Worm (Caenorhabditis elegans) whole organism, mixed stage, embryonic: ENCODE measurements around the gene Y110A2AL.3.

Experiments
- M03D4.4 ChIP-seq: sonication (generic microtip); optimal IDR thresholded peaks from 2 replicates; lab custom pipeline; 2017; ENCODE audit warnings: mild to moderate bottlenecking, missing genetic modification characterization, missing compliant biosample characterization
- bed-3 ChIP-seq: fragments of 200-800 bp; sonication (Bioruptor generic); optimal IDR thresholded peaks from 3 replicates; lab custom pipeline; 2018; ENCODE audit warnings: mild to moderate bottlenecking, missing genetic modification characterization, moderate library complexity, missing compliant biosample characterization
- blmp-1 ChIP-seq: fragments of 150-350 bp; optimal IDR thresholded peaks from 2 replicates; lab custom pipeline; 2014; ENCODE audit warnings: missing biosample characterization, missing genetic modification characterization
- ceh-43 ChIP-seq: fragments of 200-800 bp; sonication (Bioruptor generic); optimal IDR thresholded peaks from 2 replicates; lab custom pipeline; 2018; ENCODE audit warnings: mild to moderate bottlenecking, missing genetic modification characterization, moderate library complexity, missing compliant biosample characterization
- ceh-83 ChIP-seq: fragments of 200-800 bp; sonication (Bioruptor generic); optimal IDR thresholded peaks from 2 replicates; lab custom pipeline; 2018; ENCODE audit warnings: mild to moderate bottlenecking, missing genetic modification characterization, missing compliant biosample characterization
- ces-1 ChIP-seq: fragments of 150-350 bp; optimal IDR thresholded peaks from 2 replicates; lab custom pipeline; 2014; ENCODE audit warnings: missing biosample characterization, missing genetic modification reagents, missing genetic modification characterization
- cnd-1 ChIP-seq: fragments of 200-800 bp; sonication (Bioruptor generic); optimal IDR thresholded peaks from 2 replicates; lab custom pipeline; 2018; ENCODE audit warnings: mild to moderate bottlenecking, missing genetic modification characterization, missing compliant biosample characterization
- drap-1 ChIP-seq: fragments of 200-800 bp; sonication (Bioruptor generic); optimal IDR thresholded peaks from 3 replicates; lab custom pipeline; 2018; ENCODE audit warnings: mild to moderate bottlenecking, missing genetic modification characterization, missing compliant biosample characterization
- elt-1 ChIP-seq: sonication (generic microtip); optimal IDR thresholded peaks from 2 replicates; lab custom pipeline; 2017; ENCODE audit warnings: missing genetic modification characterization, mild to moderate bottlenecking, missing compliant biosample characterization, antibody characterized with exemption, moderate library complexity, borderline replicate concordance; ENCODE audit not compliant: insufficient read depth
- elt-3 ChIP-seq: fragments of 150-350 bp; optimal IDR thresholded peaks from 2 replicates; lab custom pipeline; 2014; ENCODE audit warnings: missing biosample characterization, missing genetic modification characterization
- flh-1 ChIP-seq: fragments of 200-800 bp; sonication (Bioruptor generic); optimal IDR thresholded peaks from 2 replicates; lab custom pipeline; 2018; ENCODE audit warnings: mild to moderate bottlenecking, missing genetic modification characterization, moderate library complexity, missing compliant biosample characterization
- ham-2 ChIP-seq: fragments of 200-800 bp; sonication (Bioruptor generic); optimal IDR thresholded peaks from 2 replicates; lab custom pipeline; 2018; ENCODE audit warnings: mild to moderate bottlenecking, missing genetic modification characterization, missing compliant biosample characterization
- hlh-1 ChIP-seq: fragments of 150-350 bp; optimal IDR thresholded peaks from 2 replicates; lab custom pipeline; 2014; ENCODE audit warnings: missing biosample characterization, missing genetic modification reagents, missing genetic modification characterization
- lin-13 ChIP-seq: fragments of 150-350 bp; optimal IDR thresholded peaks from 2 replicates; lab custom pipeline; 2014; ENCODE audit warnings: missing biosample characterization, missing genetic modification characterization
- lin-32 ChIP-seq: fragments of 200-800 bp; sonication (Bioruptor generic); optimal IDR thresholded peaks from 2 replicates; lab custom pipeline; 2018; ENCODE audit warnings: mild to moderate bottlenecking, missing genetic modification characterization, missing compliant biosample characterization
- lsy-2 ChIP-seq: fragments of 150-350 bp; optimal IDR thresholded peaks from 2 replicates; lab custom pipeline; 2014; ENCODE audit warnings: missing biosample characterization, missing genetic modification characterization
- mab-5 ChIP-seq: fragments of 150-350 bp; optimal IDR thresholded peaks from 2 replicates; lab custom pipeline; 2014; ENCODE audit warnings: missing biosample characterization, missing genetic modification characterization
- mls-2 ChIP-seq: sonication (generic microtip); optimal IDR thresholded peaks from 2 replicates; lab custom pipeline; 2016; ENCODE audit warnings: mild to moderate bottlenecking, missing genetic modification characterization, moderate library complexity, missing compliant biosample characterization
- nhr-12 ChIP-seq: fragments of 150-350 bp; optimal IDR thresholded peaks from 2 replicates; lab custom pipeline; 2014; ENCODE audit warnings: missing biosample characterization, missing genetic modification characterization
- nhr-237 ChIP-seq: fragments of 150-350 bp; optimal IDR thresholded peaks from 2 replicates; lab custom pipeline; 2014; ENCODE audit warnings: missing biosample characterization, missing genetic modification characterization
- nhr-28 ChIP-seq: fragments of 150-350 bp; optimal IDR thresholded peaks from 2 replicates; lab custom pipeline; 2014; ENCODE audit warnings: missing biosample characterization, missing genetic modification characterization
- nhr-76 ChIP-seq: sonication (generic microtip); optimal IDR thresholded peaks from 2 replicates; lab custom pipeline; 2017; ENCODE audit warnings: missing biosample characterization, missing genetic modification characterization
- pha-4 ChIP-seq: fragments of 150-350 bp; optimal IDR thresholded peaks from 2 replicates; lab custom pipeline; 2018; ENCODE audit warnings: missing biosample characterization, missing genetic modification reagents, missing genetic modification characterization
- sem-2 ChIP-seq: fragments of 200-800 bp; sonication (Bioruptor generic); optimal IDR thresholded peaks from 2 replicates; lab custom pipeline; 2018; ENCODE audit warnings: mild to moderate bottlenecking, missing genetic modification characterization, missing compliant biosample characterization
- snpc-4 ChIP-seq: fragments of 150-350 bp; optimal IDR thresholded peaks from 2 replicates; lab custom pipeline; 2014; ENCODE audit warnings: missing biosample characterization, missing genetic modification characterization
- sptf-1 ChIP-seq: sonication (generic microtip); optimal IDR thresholded peaks from 2 replicates; lab custom pipeline; 2017; ENCODE audit warnings: mild to moderate bottlenecking, missing genetic modification characterization, moderate library complexity, missing compliant biosample characterization
- tbx-8 ChIP-seq: fragments of 200-800 bp; sonication (Bioruptor generic); optimal IDR thresholded peaks from 2 replicates; lab custom pipeline; 2018; ENCODE audit warnings: mild to moderate bottlenecking, missing genetic modification characterization, moderate library complexity, missing compliant biosample characterization
- unc-120 ChIP-seq: sonication (generic microtip); optimal IDR thresholded peaks from 2 replicates; lab custom pipeline; 2017; ENCODE audit warnings: missing genetic modification characterization, missing compliant biosample characterization; ENCODE audit not compliant: poor library complexity, severe bottlenecking
- unc-39 ChIP-seq: fragments of 150-350 bp; optimal IDR thresholded peaks from 2 replicates; lab custom pipeline; 2014; ENCODE audit warnings: missing biosample characterization, missing genetic modification characterization
- unc-62 ChIP-seq: fragments of 150-350 bp; optimal IDR thresholded peaks from 2 replicates; lab custom pipeline; 2014; ENCODE audit warnings: missing biosample characterization, missing genetic modification reagents, missing genetic modification characterization
- zip-8 ChIP-seq: fragments of 150-350 bp; optimal IDR thresholded peaks from 2 replicates; lab custom pipeline; 2014; ENCODE audit warnings: missing biosample characterization, missing genetic modification characterization
- ztf-11 ChIP-seq: fragments of 150-350 bp; optimal IDR thresholded peaks from 2 replicates; lab custom pipeline; 2014; ENCODE audit warnings: missing biosample characterization, missing genetic modification characterization

Y110A2AL.3 gene

DNA sequence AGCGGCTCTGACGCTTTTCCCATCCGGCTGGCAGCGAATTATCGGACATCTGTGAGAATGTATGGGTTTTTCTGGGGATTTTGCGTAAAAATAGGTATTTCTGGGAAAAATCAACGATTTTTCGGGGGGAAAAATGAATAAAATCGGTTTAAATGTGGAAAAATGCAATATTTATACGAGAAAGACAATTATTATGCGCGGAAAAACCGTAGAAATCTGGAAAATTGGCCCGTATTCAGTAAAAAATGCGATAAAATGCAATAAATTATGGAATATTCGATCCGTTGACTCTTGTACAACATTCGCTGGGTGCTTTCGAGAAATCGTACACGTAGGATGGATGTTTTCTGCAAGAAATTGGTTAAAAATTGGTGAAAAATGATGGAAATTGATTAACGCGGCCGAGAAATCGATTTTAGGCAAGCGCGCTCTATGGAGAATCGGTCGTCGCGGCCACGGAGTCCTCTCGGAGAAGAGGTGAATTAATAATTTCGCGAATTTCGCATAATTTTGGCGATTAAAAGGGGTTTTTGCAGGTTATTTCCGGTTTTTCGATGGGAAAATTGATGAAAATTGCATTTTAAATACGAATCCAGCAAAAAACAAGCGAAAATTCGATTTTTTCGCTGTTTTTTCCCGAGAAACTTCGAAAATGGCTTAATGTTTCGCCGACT, 22.2 kb downstream of the Y110A2AL.3 start, which contains the start of gene pinn-1 (continued):
- TF ChIP-seq ceh-83 (GFP tag; lab: Kevin White, UChicago) = no peak
- TF ChIP-seq pha-4 (tag; lab: Kevin White, UChicago) = peak; percentile 80
- no peak for TF ChIP-seq zip-8 (tag; lab: Kevin White, UChicago)
- peak; percentile 76 for TF ChIP-seq sptf-1
- TF ChIP-seq elt-3 (tag; lab: Kevin White, UChicago) = peak; percentile 27
- TF ChIP-seq nhr-76 (tag; lab: Kevin White, UChicago) = no peak
- no peak for TF ChIP-seq ztf-11 (tag; lab: Kevin White, UChicago)
- TF ChIP-seq drap-1 = peak; percentile 10

DNA sequence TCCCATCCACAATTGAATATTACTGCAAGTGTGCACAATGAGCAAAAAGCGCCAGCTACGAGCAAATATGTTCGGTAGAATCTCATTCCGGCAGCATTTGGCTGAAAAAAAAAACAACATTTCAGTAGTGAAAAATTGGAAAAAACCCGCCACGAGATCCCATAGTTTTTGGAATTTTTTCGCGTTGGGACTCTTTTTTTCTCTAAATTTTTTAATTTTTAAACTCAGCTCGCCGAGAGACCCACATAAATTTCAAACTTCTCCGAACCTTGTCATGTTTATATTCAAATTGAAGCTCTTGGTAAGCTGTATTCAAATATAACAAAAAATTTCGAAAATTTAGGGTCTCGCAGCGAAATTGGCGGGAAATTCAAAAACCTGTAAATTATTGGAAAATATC, 27.4 kb downstream of the Y110A2AL.3 start, which contains the start of gene sqv-2:
Gene sqv-2, minus strand, starts transcription at position 101 of the 400 bp plus-strand sequence.
- no peak for TF ChIP-seq ceh-43 (GFP tag; lab: Kevin White, UChicago)
- TF ChIP-seq tbx-8 (GFP tag; lab: Kevin White, UChicago) = no peak
- no peak for TF ChIP-seq sem-2 (GFP tag; lab: Kevin White, UChicago)
- no peak for TF ChIP-seq pha-4 (tag; lab: Kevin White, UChicago)
- TF ChIP-seq mls-2 = no peak
- TF ChIP-seq ham-2 = no peak
- TF ChIP-seq hlh-1 = no peak
- TF ChIP-seq ces-1 (GFP tag; lab: Kevin White, UChicago) = no peak
- TF ChIP-seq unc-120 (tag; lab: Kevin White, UChicago) = no peak
- TF ChIP-seq nhr-12 (tag; lab: Kevin White, UChicago) = no peak
- TF ChIP-seq blmp-1 (tag; lab: Kevin White, UChicago) = no peak
- no peak for TF ChIP-seq snpc-4 (tag; lab: Kevin White, UChicago)
- no peak for TF ChIP-seq zip-8 (tag; lab: Kevin White, UChicago)
- no peak for TF ChIP-seq nhr-237 (tag; lab: Kevin White, UChicago)
- no peak for TF ChIP-seq bed-3 (GFP tag; lab: Kevin White, UChicago)
- TF ChIP-seq drap-1 = no peak
- TF ChIP-seq unc-62 = no peak
- TF ChIP-seq cnd-1 = no peak
- TF ChIP-seq, all 35 proteins: peak for 0

DNA sequence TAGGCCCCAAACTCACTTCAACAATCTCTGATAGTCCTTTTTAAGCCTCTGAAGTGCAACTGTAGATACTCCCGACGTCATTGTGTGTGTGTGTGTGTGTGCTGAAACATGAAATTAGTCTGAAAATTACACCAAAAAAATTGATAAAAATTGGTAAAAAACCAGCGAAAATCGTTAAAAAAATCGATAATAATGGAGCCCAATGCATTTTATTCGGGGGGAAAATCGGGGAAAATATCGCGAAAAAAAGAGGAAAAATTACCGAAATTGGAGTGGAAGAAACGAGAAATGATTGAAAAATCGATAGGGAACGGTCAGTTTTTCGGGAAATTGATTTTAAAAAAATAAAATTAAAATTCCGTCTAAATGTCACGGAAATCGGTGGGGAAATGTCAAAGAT, 33.4 kb downstream of the Y110A2AL.3 start, which contains the start of gene ubc-26:
Gene ubc-26, minus strand, starts transcription at position 101 of the 400 bp plus-strand sequence.
- TF ChIP-seq ham-2 (no peak), mls-2 (no peak), nhr-237 (tag; lab: Kevin White, UChicago) (no peak)

DNA sequence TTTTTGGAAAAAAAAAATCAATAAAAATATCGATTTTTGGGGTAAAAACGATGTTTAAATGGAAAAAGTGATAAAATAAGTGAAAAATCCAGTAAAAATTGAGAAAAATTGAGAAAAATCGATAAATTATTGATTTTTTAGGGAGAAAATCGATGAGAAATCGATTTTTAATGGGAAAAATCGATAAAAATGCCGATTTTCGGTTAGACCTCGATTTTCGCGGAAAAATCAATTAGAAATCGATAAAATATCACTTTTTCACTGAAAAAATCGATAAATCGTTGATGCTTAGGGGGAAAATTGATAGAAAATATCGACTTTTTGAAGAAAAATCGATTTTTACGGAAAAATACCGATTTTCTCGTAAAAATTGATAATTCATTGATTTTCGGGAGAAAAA, 34.3 kb downstream of the Y110A2AL.3 start:
- TF ChIP-seq elt-3 (tag; lab: Kevin White, UChicago) (no peak), lin-32 (no peak), blmp-1 (tag; lab: Kevin White, UChicago) (no peak), mab-5 (tag; lab: Kevin White, UChicago) (no peak), nhr-28 (tag; lab: Kevin White, UChicago) (no peak), cnd-1 (no peak), unc-39 (tag; lab: Kevin White, UChicago) (no peak), mls-2 (no peak), lin-13 (tag; lab: Kevin White, UChicago) (no peak), bed-3 (GFP tag; lab: Kevin White, UChicago) (no peak), sptf-1 (no peak), ztf-11 (tag; lab: Kevin White, UChicago) (no peak), tbx-8 (GFP tag; lab: Kevin White, UChicago) (no peak), hlh-1 (no peak), ceh-83 (GFP tag; lab: Kevin White, UChicago) (no peak), nhr-237 (tag; lab: Kevin White, UChicago) (no peak), elt-1 (no peak), pha-4 (tag; lab: Kevin White, UChicago) (no peak), unc-62 (no peak)

DNA sequence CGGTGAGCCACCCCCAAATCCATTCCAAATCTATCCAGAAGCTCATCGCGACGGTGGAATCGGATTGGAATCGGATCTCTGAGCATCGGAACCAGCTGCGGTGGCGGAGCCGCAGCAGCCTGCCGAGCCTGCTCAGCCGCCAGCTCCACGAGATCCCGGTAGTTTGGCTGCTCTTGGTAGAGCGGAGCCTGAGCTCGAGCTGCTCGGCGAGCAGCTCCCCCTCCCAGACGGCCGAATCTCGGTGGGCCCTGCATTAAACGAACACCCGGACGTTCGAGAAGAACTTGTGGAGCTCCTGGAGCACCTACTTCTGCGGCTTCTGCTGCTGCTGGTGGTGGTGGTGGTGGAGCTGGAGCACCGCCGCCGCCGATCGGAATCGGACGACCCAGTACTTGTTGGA, 36.9 kb downstream of the Y110A2AL.3 start:
- TF ChIP-seq cnd-1 (no peak), unc-62 (no peak), lsy-2 (no peak), nhr-76 (tag; lab: Kevin White, UChicago) (no peak), M03D4.4 (no peak), flh-1 (no peak), zip-8 (tag; lab: Kevin White, UChicago) (no peak), ceh-43 (GFP tag; lab: Kevin White, UChicago) (no peak), sem-2 (GFP tag; lab: Kevin White, UChicago) (no peak)
